Fruit fly (Drosophila melanogaster): ENCODE data around the gene Mo25.

- TF ChIP-seq jim (GFP tag; optimal IDR thresholded peaks at IDR 0.05) (no peak), Abd-B (GFP tag; optimal IDR thresholded peaks at IDR 0.05) (no peak), br (GFP tag; optimal IDR thresholded peaks at IDR 0.05) (no peak), h (GFP tag; optimal IDR thresholded peaks at IDR 0.05) (no peak), foxo (GFP tag; optimal IDR thresholded peaks at IDR 0.05) (no peak), Mio (GFP tag; optimal IDR thresholded peaks at IDR 0.05) (no peak), dmrt93B (GFP tag; optimal IDR thresholded peaks at IDR 0.05) (no peak), pan (optimal IDR thresholded peaks at IDR 0.05) (no peak), Rel (GFP tag; optimal IDR thresholded peaks at IDR 0.05) (no peak), Rel (tag; optimal IDR thresholded peaks at IDR 0.05) (no peak)
Observed at dm6 chr3L:16610201-16610600, 5.1 kb downstream of the Mo25 start, which contains the start of gene Prosbeta6.

All from whole organism, wandering third instar larva.